Worm (Caenorhabditis elegans) whole organism, L4 larva: ENCODE results near the gene mps-1.

Experiments used
- ZK546.5 ChIP-seq, 2 experiments: sonication (generic microtip); optimal IDR thresholded peaks; 2 replicates each; lab custom pipeline; 2017; ENCODE audit warnings: missing biosample characterization in 2 of 2, missing genetic modification characterization in 2 of 2
- lin-39 ChIP-seq: fragments of 150-350 bp; optimal IDR thresholded peaks from 2 replicates; lab custom pipeline; 2014; ENCODE audit warnings: missing biosample characterization, missing genetic modification reagents, missing genetic modification characterization
- nhr-11 ChIP-seq: fragments of 150-350 bp; optimal IDR thresholded peaks from 2 replicates; lab custom pipeline; 2014; ENCODE audit warnings: missing biosample characterization, missing genetic modification characterization
- zag-1 ChIP-seq: fragments of 150-350 bp; optimal IDR thresholded peaks from 2 replicates; lab custom pipeline; 2014; ENCODE audit warnings: missing biosample characterization, missing genetic modification characterization

DNA sequence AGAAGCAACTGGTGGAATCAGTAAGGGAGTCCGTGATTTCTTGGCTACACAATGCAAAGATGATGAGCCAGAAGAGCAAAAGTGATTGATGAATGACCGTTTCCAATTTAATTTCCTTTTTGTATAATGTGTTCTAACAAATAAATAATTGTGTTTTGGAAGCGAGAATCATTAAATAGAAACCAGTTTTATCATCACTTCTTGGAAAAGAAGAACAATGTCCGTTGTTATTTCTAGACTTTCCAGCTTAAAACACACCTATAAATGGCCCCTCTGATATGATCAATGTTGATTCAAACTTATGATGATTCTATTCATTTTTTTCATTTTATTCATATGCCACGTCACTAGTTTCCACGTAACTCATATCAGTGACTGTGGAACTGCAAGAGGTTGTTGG, 12.0 kb upstream of the mps-1 start, which contains the start of gene C29F5.8:
- TF ChIP-seq lin-39 (tag; lab: Kevin White, UChicago): no peak
- no peak for TF ChIP-seq ZK546.5 (tag; optimal IDR thresholded peaks at IDR 0.05; lab: Kevin White, UChicago)
- no peak for TF ChIP-seq nhr-11 (tag; lab: Kevin White, UChicago)
- TF ChIP-seq zag-1 (tag; lab: Kevin White, UChicago): no peak
